Fruit fly (Drosophila melanogaster) whole organism, adult: Measurements from ENCODE around the gene CG7218.
A peak's percentile ranks its signal among the peaks of the same experiment; 100 is the strongest.

Experiments used
- CG11617 ChIP-seq: fragments of 200-800 bp; sonication (Bioruptor generic); optimal IDR thresholded peaks from 2 replicates; lab custom pipeline; 2017; ENCODE audit warnings: mild to moderate bottlenecking, missing biosample characterization, missing genetic modification reagents, missing genetic modification characterization
- CG12768 ChIP-seq: fragments of 200-800 bp; sonication (Bioruptor generic); optimal IDR thresholded peaks from 2 replicates; lab custom pipeline; 2017; ENCODE audit warnings: missing biosample characterization, missing genetic modification characterization, mild to moderate bottlenecking, moderate library complexity, missing genetic modification reagents
- CG14711 ChIP-seq: fragments of 200-800 bp; sonication (Bioruptor generic); optimal IDR thresholded peaks from 2 replicates; lab custom pipeline; 2018; ENCODE audit warnings: missing biosample characterization, mild to moderate bottlenecking, missing genetic modification characterization, moderate library complexity
- CG1620 ChIP-seq: fragments of 200-800 bp; sonication (Bioruptor generic); optimal IDR thresholded peaks from 2 replicates; lab custom pipeline; 2016; ENCODE audit warnings: missing biosample characterization, missing genetic modification characterization
- CG33017 ChIP-seq: fragments of 200-800 bp; sonication (Bioruptor generic); optimal IDR thresholded peaks from 2 replicates; lab custom pipeline; 2018; ENCODE audit warnings: missing biosample characterization, mild to moderate bottlenecking, missing genetic modification characterization, moderate library complexity
- CG5204 ChIP-seq: fragments of 200-800 bp; sonication (Bioruptor generic); optimal IDR thresholded peaks from 2 replicates; lab custom pipeline; 2016; ENCODE audit warnings: missing biosample characterization, missing genetic modification characterization
- CG7045 ChIP-seq: fragments of 200-800 bp; sonication (Bioruptor generic); optimal IDR thresholded peaks from 2 replicates; lab custom pipeline; 2017; ENCODE audit warnings: missing biosample characterization, mild to moderate bottlenecking, missing genetic modification characterization
- CG7101 ChIP-seq: fragments of 200-800 bp; sonication (Bioruptor generic); optimal IDR thresholded peaks from 2 replicates; lab custom pipeline; 2018; ENCODE audit warnings: missing biosample characterization, mild to moderate bottlenecking, missing genetic modification characterization, moderate library complexity
- Clk ChIP-seq: fragments of 200-800 bp; sonication (Bioruptor generic); optimal IDR thresholded peaks from 2 replicates; lab custom pipeline; 2017; ENCODE audit warnings: missing biosample characterization, missing genetic modification characterization
- Crg-1 ChIP-seq: fragments of 200-800 bp; sonication (Bioruptor generic); optimal IDR thresholded peaks from 2 replicates; lab custom pipeline; 2016; ENCODE audit warnings: missing biosample characterization, missing genetic modification characterization
- Hr96 ChIP-seq: fragments of 200-800 bp; sonication (Bioruptor generic); optimal IDR thresholded peaks from 2 replicates; lab custom pipeline; 2016; ENCODE audit warnings: missing biosample characterization, missing genetic modification characterization
- Mnt ChIP-seq: fragments of 200-800 bp; sonication (Bioruptor generic); optimal IDR thresholded peaks from 2 replicates; lab custom pipeline; 2016; ENCODE audit warnings: missing biosample characterization, mild to moderate bottlenecking, missing genetic modification characterization
- bab1 ChIP-seq: fragments of 200-800 bp; sonication (Bioruptor generic); optimal IDR thresholded peaks from 3 replicates; lab custom pipeline; 2019; ENCODE audit warnings: missing biosample characterization, mild to moderate bottlenecking, missing genetic modification characterization, moderate library complexity
- cic ChIP-seq: fragments of 200-800 bp; sonication (Bioruptor generic); optimal IDR thresholded peaks from 2 replicates; lab custom pipeline; 2017; ENCODE audit warnings: missing biosample characterization, mild to moderate bottlenecking, missing genetic modification characterization, moderate library complexity
- cnc ChIP-seq, 2 experiments: fragments of >200 bp; optimal IDR thresholded peaks; 2 replicates each; lab custom pipeline; 2017
- kay ChIP-seq: fragments of 200-800 bp; sonication (Bioruptor generic); peaks from one replicate; lab custom pipeline; 2016; ENCODE audit warnings: missing biosample characterization, missing genetic modification characterization, borderline replicate concordance
- ovo ChIP-seq: fragments of 200-800 bp; sonication (Bioruptor generic); optimal IDR thresholded peaks from 2 replicates; lab custom pipeline; 2016; ENCODE audit warnings: missing biosample characterization, missing genetic modification characterization
- pad ChIP-seq: fragments of 200-800 bp; sonication (Bioruptor generic); optimal IDR thresholded peaks from 3 replicates; lab custom pipeline; 2017; ENCODE audit warnings: missing biosample characterization, missing genetic modification characterization, mild to moderate bottlenecking, moderate library complexity, missing genetic modification reagents
- tj ChIP-seq: fragments of 200-800 bp; sonication (Bioruptor generic); optimal IDR thresholded peaks from 3 replicates; lab custom pipeline; 2017; ENCODE audit warnings: missing biosample characterization, mild to moderate bottlenecking, missing genetic modification characterization, moderate library complexity
- toe ChIP-seq: fragments of 200-800 bp; sonication (Bioruptor generic); optimal IDR thresholded peaks from 2 replicates; lab custom pipeline; 2016; ENCODE audit warnings: missing biosample characterization, missing genetic modification characterization

The CG7218 gene

dm6 chr3R:18197802-18198148 lies 33.6 kb upstream of the CG7218 start:
- TF ChIP-seq Crg-1: no peak
- TF ChIP-seq kay: no peak
- no peak for TF ChIP-seq CG33017 (tag; lab: Kevin White, UChicago)
- TF ChIP-seq ovo: no peak
- TF ChIP-seq toe (GFP tag; lab: Kevin White, UChicago): no peak
- TF ChIP-seq CG7101 (tag; lab: Kevin White, UChicago): no peak
- no peak for TF ChIP-seq CG14711
- no peak for TF ChIP-seq CG7045
- TF ChIP-seq CG1620: no peak
- no peak for TF ChIP-seq Hr96 (GFP tag; lab: Kevin White, UChicago)
- no peak for TF ChIP-seq CG5204 (GFP tag; lab: Kevin White, UChicago)
- TF ChIP-seq pad (GFP tag; lab: Kevin White, UChicago): no peak
- TF ChIP-seq cnc (optimal IDR thresholded peaks at IDR 0.05; lab: Kevin White, UChicago): no peak
- no peak for TF ChIP-seq cic (GFP tag; lab: Kevin White, UChicago)
- no peak for TF ChIP-seq CG11617 (GFP tag; lab: Kevin White, UChicago)
- TF ChIP-seq CG12768 (GFP tag; lab: Kevin White, UChicago): no peak
- no peak for TF ChIP-seq Clk (GFP tag; lab: Kevin White, UChicago)
- no peak for TF ChIP-seq Mnt (GFP tag; lab: Kevin White, UChicago)
- no peak for TF ChIP-seq bab1
- TF ChIP-seq tj (GFP tag; lab: Kevin White, UChicago): no peak

DNA sequence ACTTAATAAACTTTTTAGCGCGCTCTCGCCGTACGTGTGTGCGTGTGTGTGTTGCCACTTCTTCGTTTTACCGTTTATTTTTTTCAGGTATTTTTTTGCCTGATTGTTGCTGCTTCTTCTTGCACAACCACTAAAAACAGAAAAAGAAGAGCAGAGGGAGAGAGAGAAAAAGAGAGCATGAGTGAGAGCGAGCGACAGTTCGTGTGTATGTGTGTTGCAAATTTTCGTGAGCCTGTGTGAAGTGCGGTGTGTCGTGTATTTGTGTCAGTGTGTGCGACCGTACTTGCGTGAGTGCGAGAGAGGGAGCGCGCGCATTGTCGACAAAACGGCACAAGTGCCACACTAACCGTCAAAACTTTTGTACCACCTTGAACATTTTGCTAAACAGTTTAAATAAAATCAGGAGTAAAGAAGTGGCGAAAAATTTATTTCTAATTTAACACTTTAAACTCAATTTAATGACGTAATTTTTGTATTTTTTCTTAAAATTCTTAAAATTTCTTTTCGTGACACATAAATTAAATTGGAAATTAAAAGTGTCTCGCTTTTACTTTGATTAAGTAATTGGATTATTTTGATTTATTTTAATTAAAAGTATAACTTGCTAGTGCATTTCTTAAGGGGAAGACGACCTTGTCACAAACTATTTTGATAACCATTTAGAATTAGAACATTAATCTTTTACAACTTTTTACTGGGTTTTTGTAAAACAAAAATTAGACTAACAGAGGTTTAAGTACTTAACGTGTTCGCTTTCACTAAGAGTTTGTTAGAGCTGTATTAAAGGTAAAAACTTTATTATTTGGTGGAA lies 33.0 kb upstream of the CG7218 start:
- TF ChIP-seq toe (GFP tag; lab: Kevin White, UChicago): peak; percentile 66
- peak; percentile 83 for TF ChIP-seq ovo
- TF ChIP-seq Crg-1: no peak
- TF ChIP-seq CG33017 (tag; lab: Kevin White, UChicago): peak; percentile 29
- peak; percentile 68 for TF ChIP-seq CG5204 (GFP tag; lab: Kevin White, UChicago)
- no peak for TF ChIP-seq kay
- TF ChIP-seq pad (GFP tag; lab: Kevin White, UChicago): peak; percentile 32
- no peak for TF ChIP-seq CG1620
- TF ChIP-seq tj (GFP tag; lab: Kevin White, UChicago): peak; percentile 71
- TF ChIP-seq CG7101 (tag; lab: Kevin White, UChicago): peak; percentile 46
- peak; percentile 23 for TF ChIP-seq CG14711
- no peak for TF ChIP-seq Clk (GFP tag; lab: Kevin White, UChicago)
- peak; percentile 7 for TF ChIP-seq CG12768 (GFP tag; lab: Kevin White, UChicago)
- TF ChIP-seq bab1: peak; percentile 61
- peak; percentile 52 for TF ChIP-seq Hr96 (GFP tag; lab: Kevin White, UChicago)
- peak; percentile 45 for TF ChIP-seq CG7045
- peak; percentile 89 for TF ChIP-seq cic (GFP tag; lab: Kevin White, UChicago)
- TF ChIP-seq cnc (optimal IDR thresholded peaks at IDR 0.05; lab: Kevin White, UChicago): no peak
- peak; percentile 76 for TF ChIP-seq CG11617 (GFP tag; lab: Kevin White, UChicago)
- TF ChIP-seq Mnt (GFP tag; lab: Kevin White, UChicago): peak; percentile 51

dm6 chr3R:18196622-18196990 lies 32.4 kb upstream of the CG7218 start:
- TF ChIP-seq ovo (no peak), CG11617 (GFP tag; lab: Kevin White, UChicago) (no peak)

- TF ChIP-seq cic (GFP tag; lab: Kevin White, UChicago) (no peak), CG12768 (GFP tag; lab: Kevin White, UChicago) (no peak), CG7101 (tag; lab: Kevin White, UChicago) (no peak), Clk (GFP tag; lab: Kevin White, UChicago) (no peak), CG1620 (no peak), CG33017 (tag; lab: Kevin White, UChicago) (no peak), cnc (optimal IDR thresholded peaks at IDR 0.05; lab: Kevin White, UChicago) (no peak)
These were observed 31.1 kb upstream of the CG7218 start for dm6 chr3R:18195295-18195694.

- no peak for TF ChIP-seq cic (GFP tag; lab: Kevin White, UChicago)
- TF ChIP-seq pad (GFP tag; lab: Kevin White, UChicago): no peak
These were observed 27.7 kb upstream of the CG7218 start, which contains the start of gene CG14313 for dm6 chr3R:18191867-18192266. CG14313 (minus strand) TSS chr3R:18191967.

DNA sequence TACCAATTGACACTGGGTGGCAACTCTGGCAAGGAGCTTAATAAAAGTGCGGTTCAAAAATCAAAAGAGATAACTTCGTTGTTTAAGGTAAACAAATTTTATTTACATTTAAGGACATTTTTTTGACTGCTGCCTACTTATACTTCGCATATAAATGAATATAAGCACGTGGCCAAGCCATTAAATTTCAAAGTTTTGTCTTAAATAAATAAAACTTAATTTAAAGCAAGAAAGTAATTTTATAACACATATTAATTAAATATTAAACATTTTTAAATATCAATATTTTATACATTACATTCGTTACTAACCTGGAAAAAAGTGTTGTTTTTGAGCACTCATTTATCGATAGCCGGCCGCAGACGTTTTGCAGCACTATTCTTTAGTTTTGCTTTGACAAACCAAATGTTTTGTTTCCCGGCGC lies 24.5 kb upstream of the CG7218 start, which contains the start of the genes CG12321 and MED17:
Gene CG12321 (minus strand): TSS at position 6 of the 424 bp plus-strand sequence.
Gene MED17 (plus strand): TSS at position 371 of the 424 bp plus-strand sequence.
- TF ChIP-seq CG12768 (GFP tag; lab: Kevin White, UChicago): peak; percentile 93
- no peak for TF ChIP-seq Hr96 (GFP tag; lab: Kevin White, UChicago)
- TF ChIP-seq Crg-1: peak; percentile 96
- TF ChIP-seq CG5204 (GFP tag; lab: Kevin White, UChicago): peak; percentile 81
- TF ChIP-seq pad (GFP tag; lab: Kevin White, UChicago): peak; percentile 91
- TF ChIP-seq CG7101 (tag; lab: Kevin White, UChicago): peak; percentile 93
- peak; percentile 62 for TF ChIP-seq cic (GFP tag; lab: Kevin White, UChicago)
- peak; percentile 93 for TF ChIP-seq CG11617 (GFP tag; lab: Kevin White, UChicago)
- TF ChIP-seq Clk (GFP tag; lab: Kevin White, UChicago): peak; percentile 94
- TF ChIP-seq bab1: peak; percentile 63
- TF ChIP-seq cnc (optimal IDR thresholded peaks at IDR 0.05; lab: Kevin White, UChicago): no peak
- TF ChIP-seq CG7045: peak; percentile 94
- no peak for TF ChIP-seq kay
- TF ChIP-seq CG33017 (tag; lab: Kevin White, UChicago): peak; percentile 83
- peak; percentile 75 for TF ChIP-seq Mnt (GFP tag; lab: Kevin White, UChicago)
- peak; percentile 89 for TF ChIP-seq CG14711
- TF ChIP-seq CG1620: peak; percentile 91
- peak; percentile 87 for TF ChIP-seq ovo
- TF ChIP-seq tj (GFP tag; lab: Kevin White, UChicago): peak; percentile 67
- TF ChIP-seq toe (GFP tag; lab: Kevin White, UChicago): peak; percentile 74
